Worm (Caenorhabditis elegans) whole organism, young adult: ENCODE data around the gene ttr-49.

Experiments
- B0035.1 ChIP-seq: sonication (generic microtip); optimal IDR thresholded peaks from 2 replicates; lab custom pipeline; 2016; ENCODE audit warnings: missing genetic modification characterization, mild to moderate bottlenecking, missing compliant biosample characterization, missing genotype, missing genetic modification reagents
- B0261.1 ChIP-seq: sonication (generic microtip); optimal IDR thresholded peaks from 2 replicates; lab custom pipeline; 2016; ENCODE audit warnings: mild to moderate bottlenecking, missing genetic modification characterization, moderate library complexity, missing compliant biosample characterization
- C17E4.6 ChIP-seq: fragments of 200-800 bp; sonication (Bioruptor generic); IDR thresholded peaks from 2 replicates; pipeline ENCODE4 v1.3.6; 2022; ENCODE audit warnings: missing genetic modification reagents, missing genetic modification characterization, missing compliant biosample characterization
- F23B12.7 ChIP-seq: sonication (generic microtip); optimal IDR thresholded peaks from 2 replicates; lab custom pipeline; 2017; ENCODE audit warnings: missing genetic modification characterization, mild to moderate bottlenecking, missing compliant biosample characterization, antibody characterized with exemption, moderate library complexity; ENCODE audit not compliant: insufficient read depth
- F33H1.4 ChIP-seq: fragments of 200-800 bp; sonication (Bioruptor generic); IDR thresholded peaks from 2 replicates; pipeline ENCODE4 v1.3.6; 2022; ENCODE audit warnings: missing genetic modification reagents, missing genetic modification characterization, missing compliant biosample characterization
- F39B2.1 ChIP-seq: fragments of 200-800 bp; sonication (Bioruptor generic); IDR thresholded peaks from 2 replicates; pipeline ENCODE4 v1.3.6; 2022; ENCODE audit warnings: missing genetic modification reagents, missing genetic modification characterization, missing compliant biosample characterization
- F49E8.2 ChIP-seq: sonication (generic microtip); optimal IDR thresholded peaks from 3 replicates; lab custom pipeline; 2017; ENCODE audit warnings: missing genetic modification characterization, mild to moderate bottlenecking, missing compliant biosample characterization, antibody characterized with exemption, moderate library complexity; ENCODE audit not compliant: insufficient read depth
- F52B5.7 ChIP-seq: sonication (generic microtip); optimal IDR thresholded peaks from 2 replicates; lab custom pipeline; 2016; ENCODE audit warnings: mild to moderate bottlenecking, missing genetic modification characterization, missing compliant biosample characterization
- Y56A3A.18 ChIP-seq: fragments of 200-800 bp; sonication (Bioruptor generic); IDR thresholded peaks from 2 replicates; pipeline ENCODE4 v1.3.6; 2022; ENCODE audit warnings: missing genetic modification reagents, missing genetic modification characterization, missing compliant biosample characterization
- Y79H2A.3 ChIP-seq: fragments of 200-800 bp; sonication (Bioruptor generic); conservative IDR thresholded peaks from 2 replicates; pipeline ENCODE4 v1.3.6; 2022; ENCODE audit warnings: missing genetic modification reagents, missing genetic modification characterization, missing compliant biosample characterization
- ama-1 ChIP-seq, 3 experiments: fragments of 150-350 bp in 1 of 3; sonication (generic microtip) in 2 of 3; optimal IDR thresholded peaks; 2 replicates each; lab custom pipeline; 2014 to 2018; ENCODE audit warnings: missing biosample characterization in 2 of 3, missing genetic modification characterization in 2 of 3, missing genetic modification reagents in 2 of 3
- aptf-2 ChIP-seq: fragments of 200-800 bp; sonication (Bioruptor generic); conservative IDR thresholded peaks from 2 replicates; pipeline ENCODE4 v1.3.6; 2022; ENCODE audit warnings: missing genetic modification reagents, missing genetic modification characterization, missing compliant biosample characterization
- aptf-3 ChIP-seq: fragments of 200-800 bp; sonication (Bioruptor generic); IDR thresholded peaks from 2 replicates; pipeline ENCODE4 v1.3.6; 2022; ENCODE audit warnings: missing genetic modification characterization, missing compliant biosample characterization
- athp-1 ChIP-seq: sonication (generic microtip); optimal IDR thresholded peaks from 2 replicates; lab custom pipeline; 2017; ENCODE audit warnings: mild to moderate bottlenecking, missing genetic modification characterization, missing compliant biosample characterization
- bed-1 ChIP-seq: fragments of 200-800 bp; sonication (Bioruptor generic); IDR thresholded peaks from 2 replicates; pipeline ENCODE4 v1.3.6; 2022; ENCODE audit warnings: missing genetic modification reagents, missing genetic modification characterization, missing compliant biosample characterization
- bed-2 ChIP-seq: fragments of 200-800 bp; sonication (Bioruptor generic); IDR thresholded peaks from 2 replicates; pipeline ENCODE4 v1.3.6; 2022; ENCODE audit warnings: missing genetic modification reagents, missing genetic modification characterization, missing compliant biosample characterization
- ceh-100 ChIP-seq: fragments of 200-800 bp; sonication (Bioruptor generic); IDR thresholded peaks from 2 replicates; pipeline ENCODE4 v1.3.6; 2022; ENCODE audit warnings: missing genetic modification reagents, missing genetic modification characterization, missing compliant biosample characterization
- ceh-40 ChIP-seq: fragments of 200-800 bp; sonication (Bioruptor generic); IDR thresholded peaks from 2 replicates; pipeline ENCODE4 v1.3.6; 2022; ENCODE audit warnings: missing genetic modification characterization, missing compliant biosample characterization
- ceh-58 ChIP-seq: fragments of 200-800 bp; sonication (Bioruptor generic); IDR thresholded peaks from 2 replicates; pipeline ENCODE4 v1.3.6; 2022; ENCODE audit warnings: missing genetic modification characterization, missing compliant biosample characterization
- ceh-79 ChIP-seq: sonication (generic microtip); optimal IDR thresholded peaks from 2 replicates; lab custom pipeline; 2017; ENCODE audit warnings: mild to moderate bottlenecking, missing genetic modification characterization, missing compliant biosample characterization
- fkh-3 ChIP-seq: sonication (generic microtip); optimal IDR thresholded peaks from 2 replicates; lab custom pipeline; 2016; ENCODE audit warnings: mild to moderate bottlenecking, missing genetic modification characterization, missing compliant biosample characterization
- him-1 ChIP-seq: sonication (generic microtip); optimal IDR thresholded peaks from 2 replicates; lab custom pipeline; 2016; ENCODE audit warnings: missing genotype, missing genetic modification reagents, missing genetic modification characterization, missing compliant biosample characterization
- hlh-26 ChIP-seq: fragments of 200-800 bp; sonication (Bioruptor generic); conservative IDR thresholded peaks from 2 replicates; pipeline ENCODE4 v1.3.6; 2022; ENCODE audit warnings: missing genetic modification reagents, missing genetic modification characterization, missing compliant biosample characterization
- hmg-1.2 ChIP-seq: fragments of 200-800 bp; sonication (Bioruptor generic); IDR thresholded peaks from 2 replicates; pipeline ENCODE4 v1.3.6; 2022; ENCODE audit warnings: missing genetic modification reagents, missing genetic modification characterization, missing compliant biosample characterization
- hrde-1 ChIP-seq: sonication (generic microtip); optimal IDR thresholded peaks from 2 replicates; lab custom pipeline; 2016; ENCODE audit warnings: missing genetic modification characterization, mild to moderate bottlenecking, missing compliant biosample characterization, moderate library complexity, missing genotype, missing genetic modification reagents, borderline replicate concordance
- lag-1 ChIP-seq: fragments of 200-800 bp; sonication (Bioruptor generic); IDR thresholded peaks from 2 replicates; pipeline ENCODE4 v1.3.6; 2022; ENCODE audit warnings: missing genetic modification reagents, missing genetic modification characterization, missing compliant biosample characterization
- let-526 ChIP-seq: fragments of 200-800 bp; sonication (Bioruptor generic); IDR thresholded peaks from 2 replicates; pipeline ENCODE4 v1.3.6; 2022; ENCODE audit warnings: missing genetic modification reagents, missing genetic modification characterization, missing compliant biosample characterization
- lin-26 ChIP-seq: fragments of 200-800 bp; sonication (Bioruptor generic); IDR thresholded peaks from 2 replicates; pipeline ENCODE4 v1.3.6; 2022; ENCODE audit warnings: missing genetic modification reagents, missing genetic modification characterization, missing compliant biosample characterization
- lin-35 ChIP-seq, 3 experiments: fragments of 150-350 bp in 2 of 3; sonication (generic microtip) in 1 of 3; optimal IDR thresholded peaks; 2 replicates each; lab custom pipeline; 2014 to 2018; ENCODE audit warnings: missing biosample characterization in 3 of 3, missing genetic modification characterization in 3 of 3, missing genetic modification reagents in 3 of 3
- lsl-1 ChIP-seq: fragments of 200-800 bp; sonication (Bioruptor generic); optimal IDR thresholded peaks from 2 replicates; lab custom pipeline; 2018; ENCODE audit warnings: mild to moderate bottlenecking, missing genetic modification characterization, moderate library complexity, missing compliant biosample characterization
- mcd-1 ChIP-seq: fragments of 200-800 bp; sonication (Bioruptor generic); IDR thresholded peaks from 2 replicates; pipeline ENCODE4 v1.3.6; 2022; ENCODE audit warnings: missing genetic modification reagents, missing genetic modification characterization, missing compliant biosample characterization
- nfya-2 ChIP-seq: fragments of 200-800 bp; sonication (Bioruptor generic); IDR thresholded peaks from 2 replicates; pipeline ENCODE4 v1.3.6; 2022; ENCODE audit warnings: missing genetic modification reagents, missing genetic modification characterization, missing compliant biosample characterization
- nhr-179 ChIP-seq: sonication (generic microtip); optimal IDR thresholded peaks from 2 replicates; lab custom pipeline; 2016; ENCODE audit warnings: mild to moderate bottlenecking, missing genetic modification characterization, missing compliant biosample characterization
- nhr-27 ChIP-seq: fragments of 200-800 bp; sonication (Bioruptor generic); optimal IDR thresholded peaks from 2 replicates; lab custom pipeline; 2018; ENCODE audit warnings: mild to moderate bottlenecking, missing genetic modification characterization, moderate library complexity, missing compliant biosample characterization
- pbrm-1 ChIP-seq: fragments of 200-800 bp; sonication (Bioruptor generic); IDR thresholded peaks from 2 replicates; pipeline ENCODE4 v1.3.6; 2022; ENCODE audit warnings: missing genetic modification reagents, missing genetic modification characterization, missing compliant biosample characterization
- repo-1 ChIP-seq: sonication (generic microtip); optimal IDR thresholded peaks from 2 replicates; lab custom pipeline; 2017; ENCODE audit warnings: mild to moderate bottlenecking, missing genetic modification characterization, missing compliant biosample characterization
- rpc-1 ChIP-seq, 2 experiments: fragments of 150-350 bp in 1 of 2; sonication (generic microtip) in 1 of 2; optimal IDR thresholded peaks; 2 replicates each; lab custom pipeline; 2014 to 2018; ENCODE audit warnings: missing biosample characterization in 1 of 2, missing genetic modification characterization in 1 of 2, missing genetic modification reagents in 1 of 2, missing genotype in 1 of 2
- somi-1 ChIP-seq: fragments of 200-800 bp; sonication (Bioruptor generic); optimal IDR thresholded peaks from 2 replicates; lab custom pipeline; 2018; ENCODE audit warnings: mild to moderate bottlenecking, missing genetic modification characterization, missing compliant biosample characterization
- sptf-2 ChIP-seq: fragments of 200-800 bp; sonication (Bioruptor generic); optimal IDR thresholded peaks from 2 replicates; lab custom pipeline; 2018; ENCODE audit warnings: mild to moderate bottlenecking, missing genetic modification characterization, missing compliant biosample characterization
- xnd-1 ChIP-seq: sonication (generic microtip); optimal IDR thresholded peaks from 2 replicates; lab custom pipeline; 2016; ENCODE audit warnings: missing genotype, missing genetic modification reagents, missing genetic modification characterization, missing compliant biosample characterization
- zfh-2 ChIP-seq: fragments of 200-800 bp; sonication (Bioruptor generic); conservative IDR thresholded peaks from 2 replicates; pipeline ENCODE4 v1.3.6; 2022; ENCODE audit warnings: missing genetic modification reagents, missing genetic modification characterization, missing compliant biosample characterization
- zim-3 ChIP-seq: sonication (generic microtip); optimal IDR thresholded peaks from 2 replicates; lab custom pipeline; 2017; ENCODE audit warnings: mild to moderate bottlenecking, missing genetic modification characterization, moderate library complexity, missing compliant biosample characterization
- ztf-25 ChIP-seq: fragments of 200-800 bp; sonication (Bioruptor generic); IDR thresholded peaks from 2 replicates; pipeline ENCODE4 v1.3.6; 2022; ENCODE audit warnings: missing genetic modification reagents, missing genetic modification characterization, missing compliant biosample characterization
- ztf-26 ChIP-seq: sonication (generic microtip); optimal IDR thresholded peaks from 2 replicates; lab custom pipeline; 2017; ENCODE audit warnings: missing genetic modification characterization, missing compliant biosample characterization
- ztf-28 ChIP-seq: fragments of 200-800 bp; sonication (Bioruptor generic); IDR thresholded peaks from 2 replicates; pipeline ENCODE4 v1.3.6; 2022; ENCODE audit warnings: missing genetic modification reagents, missing genetic modification characterization, missing compliant biosample characterization
- ztf-6 ChIP-seq: fragments of 200-800 bp; sonication (Bioruptor generic); IDR thresholded peaks from 2 replicates; pipeline ENCODE4 v1.3.6; 2022; ENCODE audit warnings: missing genetic modification reagents, missing genetic modification characterization, missing compliant biosample characterization

ttr-49 gene

DNA sequence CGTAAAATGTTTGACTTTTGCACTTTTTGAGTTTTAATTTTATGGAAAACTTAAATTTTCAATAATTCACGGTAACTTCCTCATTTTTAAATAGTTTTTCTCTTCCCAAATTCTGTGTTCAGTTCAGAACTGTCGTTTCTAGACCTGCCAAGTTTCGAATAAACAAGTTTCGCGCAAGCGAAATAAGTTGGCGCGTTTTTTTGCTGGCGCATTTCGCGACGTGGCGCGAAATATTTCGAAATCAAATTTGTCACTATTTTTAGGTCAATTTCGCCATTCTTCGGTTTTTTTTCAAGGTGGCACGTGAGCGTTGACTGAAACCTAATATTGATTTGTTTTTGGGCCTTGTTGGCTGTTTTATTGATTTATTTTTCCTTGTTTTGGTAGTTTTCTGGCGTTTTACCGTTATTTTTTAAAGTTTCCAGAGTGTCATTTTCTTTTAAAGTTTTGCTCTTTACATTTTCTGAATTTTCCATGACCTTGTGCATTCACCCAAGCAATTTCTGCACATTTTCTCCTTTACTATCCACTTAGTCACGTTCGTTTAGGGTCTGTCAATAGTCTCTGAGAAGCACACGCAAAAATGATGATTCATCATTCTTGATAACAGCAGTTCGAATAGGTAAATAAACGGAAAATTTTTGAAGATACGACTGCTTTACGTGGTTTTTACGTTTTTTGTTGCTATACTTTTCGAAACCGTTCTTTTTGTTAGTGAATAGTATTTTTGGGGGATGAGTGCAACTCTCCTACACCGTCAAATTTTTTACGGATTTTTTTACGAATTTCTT is 26.4 kb upstream of the ttr-49 start (continued):
- TF ChIP-seq ztf-6 (GFP tag; lab: Robert Waterston, UW) (no peak), aptf-3 (GFP tag; lab: Robert Waterston, UW) (0 out of 2 replicates have a peak, but pooled peaks have one; percentile 75), nhr-27 (tag; lab: Kevin White, UChicago) (no peak), ztf-26 (tag; lab: Kevin White, UChicago) (no peak), Y79H2A.3 (GFP tag; lab: Robert Waterston, UW) (0 out of 2 replicates have a peak, but pooled peaks have one; percentile 55), B0035.1 (tag; lab: Kevin White, UChicago) (no peak), bed-1 (no peak), aptf-2 (no peak), ceh-100 (no peak; the same call in 1 of the 2 replicates), ceh-79 (tag; lab: Kevin White, UChicago) (no peak), F23B12.7 (no peak), hlh-26 (GFP tag; lab: Robert Waterston, UW) (no peak), lsl-1 (GFP tag; lab: Kevin White, UChicago) (peak; percentile 89), hmg-1.2 (peak; percentile 67; the same call in 1 of the 2 replicates), nfya-2 (GFP tag; lab: Robert Waterston, UW) (no peak), lin-26 (GFP tag; lab: Robert Waterston, UW) (no peak), xnd-1 (tag; lab: Kevin White, UChicago) (peak; percentile 99), pbrm-1 (GFP tag; lab: Robert Waterston, UW) (peak; percentile 87), ztf-28 (GFP tag; lab: Robert Waterston, UW) (0 out of 2 replicates have a peak, but pooled peaks have one; percentile 80), ama-1 (optimal IDR thresholded peaks at IDR 0.05; lab: Kevin White, UChicago) (no peak), ama-1 (GFP tag; optimal IDR thresholded peaks at IDR 0.05; lab: Kevin White, UChicago) (no peak), lag-1 (no peak), let-526 (GFP tag; lab: Robert Waterston, UW) (no peak), hrde-1 (no peak), him-1 (tag; lab: Kevin White, UChicago) (peak; percentile 64), ceh-40 (GFP tag; lab: Robert Waterston, UW) (no peak), ztf-25 (GFP tag; lab: Robert Waterston, UW) (no peak), C17E4.6 (GFP tag; lab: Robert Waterston, UW) (no peak), F33H1.4 (GFP tag; lab: Robert Waterston, UW) (peak; percentile 82), Y56A3A.18 (GFP tag; lab: Robert Waterston, UW) (no peak), F52B5.7 (tag; lab: Kevin White, UChicago) (no peak), lin-35 (GFP tag; optimal IDR thresholded peaks at IDR 0.05; lab: Kevin White, UChicago) (peak in 2 of 3 experiments; percentile 16 to 77), B0261.1 (tag; lab: Kevin White, UChicago) (no peak), zfh-2 (no peak), mcd-1 (GFP tag; lab: Robert Waterston, UW) (no peak; the same call in 1 of the 2 replicates), rpc-1 (optimal IDR thresholded peaks at IDR 0.05; lab: Kevin White, UChicago) (no peak), rpc-1 (tag; optimal IDR thresholded peaks at IDR 0.05; lab: Kevin White, UChicago) (peak; percentile 5), ceh-58 (GFP tag; lab: Robert Waterston, UW) (no peak), F49E8.2 (peak; percentile 82), fkh-3 (no peak), repo-1 (tag; lab: Kevin White, UChicago) (no peak), bed-2 (GFP tag; lab: Robert Waterston, UW) (no peak), F39B2.1 (GFP tag; lab: Robert Waterston, UW) (no peak), sptf-2 (no peak), zim-3 (tag; lab: Kevin White, UChicago) (no peak), athp-1 (tag; lab: Kevin White, UChicago) (peak; percentile 50), nhr-179 (tag; lab: Kevin White, UChicago) (no peak), somi-1 (no peak)
